Fruit fly (Drosophila melanogaster): ENCODE measurements around the gene ppan.
A peak's percentile ranks its signal among the peaks of the same experiment; 100 is the strongest.

Gene ppan

dm6 chr3R:21112742-21113465 is 3.1 kb upstream of the ppan start (continued):
- TF ChIP-seq CG7271 (tag; optimal IDR thresholded peaks at IDR 0.05): peak; percentile 42
- TF ChIP-seq Tbp (GFP tag; optimal IDR thresholded peaks at IDR 0.05): no peak
- TF ChIP-seq jigr1 (GFP tag; IDR thresholded peaks at IDR 0.05): peak; percentile 46; the same call in 1 of the 3 replicates
- peak; percentile 87 for TF ChIP-seq Pdp1 (GFP tag; optimal IDR thresholded peaks at IDR 0.05)
- TF ChIP-seq Kr (GFP tag; optimal IDR thresholded peaks at IDR 0.05): peak; percentile 25
- peak; percentile 91 for TF ChIP-seq CG15269 (tag; optimal IDR thresholded peaks at IDR 0.05)
- TF ChIP-seq Dip2 (GFP tag; IDR thresholded peaks at IDR 0.05): no peak

- no peak for TF ChIP-seq jumu (GFP tag; optimal IDR thresholded peaks at IDR 0.05)
- peak; percentile 7 for TF ChIP-seq CG10267 (tag; optimal IDR thresholded peaks at IDR 0.05)
- TF ChIP-seq ranshi (GFP tag; IDR thresholded peaks at IDR 0.05): 0 out of 2 replicates have a peak, but pooled peaks have one; percentile 18
- no peak for TF ChIP-seq org-1 (GFP tag; optimal IDR thresholded peaks at IDR 0.05)
- peak; percentile 42; the same call in 1 of the 2 replicates for TF ChIP-seq rib (GFP tag; IDR thresholded peaks at IDR 0.05)
- TF ChIP-seq fu2 (GFP tag; optimal IDR thresholded peaks at IDR 0.05): peak; percentile 40
- TF ChIP-seq Chrac-16 (GFP tag; optimal IDR thresholded peaks at IDR 0.05): peak; percentile 9
- peak; percentile 52 for TF ChIP-seq CG3847 (GFP tag; IDR thresholded peaks at IDR 0.05)
- no peak for TF ChIP-seq exex (tag; optimal IDR thresholded peaks at IDR 0.05)
- peak; percentile 5 for TF ChIP-seq MESR4 (GFP tag; optimal IDR thresholded peaks at IDR 0.05)
- peak; percentile 77 for TF ChIP-seq sens (GFP tag)
- 0 out of 3 replicates have a peak, but pooled peaks have one; percentile 20 for TF ChIP-seq B-H1 (GFP tag; IDR thresholded peaks at IDR 0.05)
- no peak for TF ChIP-seq Ptx1 (GFP tag; IDR thresholded peaks at IDR 0.05)
- TF ChIP-seq CG7357 (GFP tag; IDR thresholded peaks at IDR 0.05): peak; percentile 91
- TF ChIP-seq Dad (GFP tag; optimal IDR thresholded peaks at IDR 0.05): peak; percentile 14
- TF ChIP-seq bcd (GFP tag; optimal IDR thresholded peaks at IDR 0.05): peak; percentile 43
- TF ChIP-seq dm (GFP tag; optimal IDR thresholded peaks at IDR 0.05): peak; percentile 34
- peak; percentile 68 for TF ChIP-seq amos (GFP tag; IDR thresholded peaks at IDR 0.05; ENCODE audit: partially characterized antibody)
- peak; percentile 62 for TF ChIP-seq Max (GFP tag; optimal IDR thresholded peaks at IDR 0.05)
- peak; percentile 11 for TF ChIP-seq CG10654 (GFP tag; optimal IDR thresholded peaks at IDR 0.05)
- peak; percentile 39 for TF ChIP-seq Antp (GFP tag; optimal IDR thresholded peaks at IDR 0.05)
- TF ChIP-seq CG13287 (GFP tag; IDR thresholded peaks at IDR 0.05; ENCODE audit: partially characterized antibody): peak; percentile 79
- TF ChIP-seq HLH3B (GFP tag; IDR thresholded peaks at IDR 0.05): peak; percentile 41
- TF ChIP-seq zen2 (GFP tag; IDR thresholded peaks at IDR 0.05; ENCODE audit: partially characterized antibody): peak; percentile 63
- TF ChIP-seq CG6791 (GFP tag; IDR thresholded peaks at IDR 0.05; ENCODE audit: partially characterized antibody): peak; percentile 95
- no peak for TF ChIP-seq Vsx1 (GFP tag; optimal IDR thresholded peaks at IDR 0.05)
- TF ChIP-seq gro (GFP tag; optimal IDR thresholded peaks at IDR 0.05): peak; percentile 60
- peak; percentile 10 for TF ChIP-seq NfI (GFP tag; optimal IDR thresholded peaks at IDR 0.05)
- no peak for TF ChIP-seq CG7556 (GFP tag; optimal IDR thresholded peaks at IDR 0.05)
- TF ChIP-seq CG16863 (GFP tag; optimal IDR thresholded peaks at IDR 0.05): no peak
- TF ChIP-seq Hr3 (GFP tag; optimal IDR thresholded peaks at IDR 0.05): peak; percentile 28
- peak; percentile 35 for TF ChIP-seq ems (GFP tag; optimal IDR thresholded peaks at IDR 0.05)
- TF ChIP-seq Spps (tag; optimal IDR thresholded peaks at IDR 0.05): no peak
- TF ChIP-seq Ets97D (GFP tag; optimal IDR thresholded peaks at IDR 0.05): peak; percentile 52
- TF ChIP-seq sob (GFP tag; IDR thresholded peaks at IDR 0.05): peak; percentile 59; the same call in 1 of the 2 replicates
- TF ChIP-seq p53 (GFP tag; optimal IDR thresholded peaks at IDR 0.05): no peak
- no peak for TF ChIP-seq CG5245 (GFP tag; optimal IDR thresholded peaks at IDR 0.05)
- TF ChIP-seq ind (GFP tag; optimal IDR thresholded peaks at IDR 0.05): peak; percentile 41
- TF ChIP-seq Hmr (GFP tag; optimal IDR thresholded peaks at IDR 0.05): no peak
- TF ChIP-seq inv (GFP tag; IDR thresholded peaks at IDR 0.05; ENCODE audit: partially characterized antibody): peak; percentile 77
- TF ChIP-seq CG9727 (GFP tag; optimal IDR thresholded peaks at IDR 0.05): peak; percentile 8
These were observed 2.7 kb downstream of the ppan start, which contains the start of gene Bdbt for dm6 chr3R:21118784-21119183. Gene Bdbt (minus strand): TSS chr3R:21118856.
